Worm (Caenorhabditis elegans): ENCODE measurements around the gene nhr-88.

DNA sequence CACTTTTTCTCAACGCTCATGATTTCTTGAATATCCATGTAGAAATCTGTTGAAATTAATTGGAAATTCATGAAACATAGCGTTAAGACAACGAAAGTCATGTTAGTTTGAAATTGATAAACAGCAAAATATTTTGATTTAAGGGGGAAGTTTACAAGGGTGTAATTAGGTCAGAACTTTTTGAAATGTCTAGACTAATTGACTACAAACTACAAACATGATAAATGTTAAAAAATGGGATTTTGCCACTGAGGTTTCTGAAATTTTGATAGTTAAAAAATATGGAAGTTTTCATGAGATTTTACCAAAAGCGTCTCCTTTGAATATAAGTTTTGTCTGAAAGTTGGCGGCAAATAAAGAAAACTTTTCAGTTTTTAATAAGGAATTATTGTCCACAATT is 38.6 kb upstream of the nhr-88 start, which contains the start of gene irld-65:
- TF ChIP-seq ztf-11 (tag; optimal IDR thresholded peaks at IDR 0.05): no peak
- no peak for TF ChIP-seq aly-2 (tag; optimal IDR thresholded peaks at IDR 0.05)
- TF ChIP-seq elt-1 (tag; optimal IDR thresholded peaks at IDR 0.05): no peak
- no peak for TF ChIP-seq ceh-16 (tag; optimal IDR thresholded peaks at IDR 0.05)
- no peak for TF ChIP-seq lsy-2 (tag; optimal IDR thresholded peaks at IDR 0.05)
- no peak for TF ChIP-seq egl-27 (tag; optimal IDR thresholded peaks at IDR 0.05)
- TF ChIP-seq nhr-21 (tag; optimal IDR thresholded peaks at IDR 0.05): no peak
- no peak for TF ChIP-seq unc-55 (GFP tag; optimal IDR thresholded peaks at IDR 0.05)
- TF ChIP-seq ztf-1 (GFP tag; conservative IDR thresholded peaks at IDR 0.05): no peak
- no peak for TF ChIP-seq nhr-25 (tag; optimal IDR thresholded peaks at IDR 0.05)
- no peak for TF ChIP-seq nhr-77 (tag; optimal IDR thresholded peaks at IDR 0.05)
- TF ChIP-seq mab-5 (tag; optimal IDR thresholded peaks at IDR 0.05): no peak

All from whole organism, L2 larva.